Fruit fly (Drosophila melanogaster): Measurements from ENCODE around the gene CG9215.
A peak's percentile ranks its signal among the peaks of the same experiment; 100 is the strongest.

The CG9215 gene

dm6 chrX:15594230-15594857 is 11.7 kb upstream of the CG9215 start (continued):
- TF ChIP-seq CG13424 (tag; optimal IDR thresholded peaks at IDR 0.05) (no peak), Dip3 (GFP tag; optimal IDR thresholded peaks at IDR 0.05) (no peak), kah (GFP tag; optimal IDR thresholded peaks at IDR 0.05) (no peak), al (GFP tag; IDR thresholded peaks at IDR 0.05) (no peak), CG31441 (GFP tag; IDR thresholded peaks at IDR 0.05) (no peak), Kr (GFP tag; optimal IDR thresholded peaks at IDR 0.05) (no peak), CG8944 (GFP tag; optimal IDR thresholded peaks at IDR 0.05) (peak; percentile 9), zfh1 (GFP tag; IDR thresholded peaks at IDR 0.05) (peak; percentile 76; the same call in 2 of the 3 replicates), CG14710 (tag; optimal IDR thresholded peaks at IDR 0.05) (no peak), peb (GFP tag; IDR thresholded peaks at IDR 0.05) (no peak), hbn (GFP tag; IDR thresholded peaks at IDR 0.05; ENCODE audit: partially characterized antibody) (no peak), vfl (GFP tag; optimal IDR thresholded peaks at IDR 0.05) (no peak), Bdp1 (GFP tag; optimal IDR thresholded peaks at IDR 0.05) (no peak), CG3407 (GFP tag; optimal IDR thresholded peaks at IDR 0.05) (no peak), CG4424 (GFP tag; optimal IDR thresholded peaks at IDR 0.05) (no peak), stwl (tag; optimal IDR thresholded peaks at IDR 0.05) (peak; percentile 24), CG8478 (optimal IDR thresholded peaks at IDR 0.05) (no peak), Mrtf (GFP tag; IDR thresholded peaks at IDR 0.05) (peak; percentile 73), Spps (tag; optimal IDR thresholded peaks at IDR 0.05) (no peak), Jarid2 (GFP tag; optimal IDR thresholded peaks at IDR 0.05) (no peak), odd (GFP tag; optimal IDR thresholded peaks at IDR 0.05) (no peak), CG4707 (GFP tag; optimal IDR thresholded peaks at IDR 0.05) (no peak), CG6765 (GFP tag; optimal IDR thresholded peaks at IDR 0.05) (no peak), GATAe (GFP tag; conservative IDR thresholded peaks at IDR 0.05) (no peak), HmgD (GFP tag; optimal IDR thresholded peaks at IDR 0.05) (no peak), mam (GFP tag; optimal IDR thresholded peaks at IDR 0.05) (no peak), phol (tag; optimal IDR thresholded peaks at IDR 0.05) (peak; percentile 18), CG14014 (GFP tag; IDR thresholded peaks at IDR 0.05) (0 out of 2 replicates have a peak, but pooled peaks have one; percentile 32), gsb (GFP tag; IDR thresholded peaks at IDR 0.05) (no peak), Dref (GFP tag; IDR thresholded peaks at IDR 0.05) (no peak), CG17359 (tag; optimal IDR thresholded peaks at IDR 0.05) (peak; percentile 18), PHDP (tag; optimal IDR thresholded peaks at IDR 0.05) (peak; percentile 23), CG7987 (GFP tag; optimal IDR thresholded peaks at IDR 0.05) (no peak), CG4854 (GFP tag; optimal IDR thresholded peaks at IDR 0.05) (no peak), ro (GFP tag; IDR thresholded peaks at IDR 0.05) (no peak), CG13287 (GFP tag; IDR thresholded peaks at IDR 0.05; ENCODE audit: partially characterized antibody) (peak; percentile 27; the same call in 1 of the 2 replicates), HLH3B (GFP tag; IDR thresholded peaks at IDR 0.05) (peak; percentile 49), CG4282 (GFP tag; optimal IDR thresholded peaks at IDR 0.05) (no peak), CG17612 (GFP tag; IDR thresholded peaks at IDR 0.05) (no peak), CG6791 (GFP tag; IDR thresholded peaks at IDR 0.05; ENCODE audit: partially characterized antibody) (peak; percentile 33; the same call in 1 of the 3 replicates), CG10654 (GFP tag; optimal IDR thresholded peaks at IDR 0.05) (no peak), sr (GFP tag; IDR thresholded peaks at IDR 0.05) (no peak), Camta (GFP tag; optimal IDR thresholded peaks at IDR 0.05) (no peak), CG5180 (GFP tag; optimal IDR thresholded peaks at IDR 0.05) (no peak), Fer3 (tag; optimal IDR thresholded peaks at IDR 0.05) (peak; percentile 2), CG4404 (GFP tag; IDR thresholded peaks at IDR 0.05) (0 out of 2 replicates have a peak, but pooled peaks have one; percentile 7), CrebB (tag; optimal IDR thresholded peaks at IDR 0.05) (no peak), Chrac-16 (GFP tag; optimal IDR thresholded peaks at IDR 0.05) (peak; percentile 43), CG33213 (GFP tag; optimal IDR thresholded peaks at IDR 0.05) (no peak), vvl (GFP tag; IDR thresholded peaks at IDR 0.05) (peak; percentile 70), Hsf (GFP tag; optimal IDR thresholded peaks at IDR 0.05) (peak; percentile 30)

Measured in whole organism, embryonic.